Worm (Caenorhabditis elegans) whole organism, L4 larva: ENCODE results near the gene Y56A3A.28.

Experiments
- ceh-82 ChIP-seq: sonication (generic microtip); optimal IDR thresholded peaks from 2 replicates; lab custom pipeline; 2017; ENCODE audit warnings: missing biosample characterization, missing genetic modification characterization
- madf-5 ChIP-seq, 2 experiments: fragments of 200-800 bp; sonication (Bioruptor generic); IDR thresholded peaks; 2 replicates each; pipeline ENCODE4 v1.3.6; 2022; ENCODE audit warnings: missing compliant biosample characterization in 2 of 2, missing genetic modification characterization in 2 of 2
- nhr-25 ChIP-seq: sonication (generic microtip); optimal IDR thresholded peaks from 2 replicates; lab custom pipeline; 2017; ENCODE audit warnings: missing genetic modification characterization, mild to moderate bottlenecking, missing compliant biosample characterization, antibody characterized with exemption, moderate library complexity, borderline replicate concordance; ENCODE audit not compliant: insufficient read depth
- unc-39 ChIP-seq: sonication (generic microtip); optimal IDR thresholded peaks from 2 replicates; lab custom pipeline; 2017; ENCODE audit warnings: missing biosample characterization, missing genetic modification characterization
- unc-62 ChIP-seq, 3 experiments: fragments of 150-350 bp in 1 of 3; sonication (generic microtip); optimal IDR thresholded peaks in 2 of 3; peaks in 1 of 3; 1 replicate in 1 of 3; 2 replicates in 2 of 3; lab custom pipeline; 2014 to 2017; ENCODE audit warnings: missing biosample characterization in 3 of 3, missing genetic modification characterization in 3 of 3, missing genetic modification reagents in 3 of 3, missing genotype in 1 of 3

DNA sequence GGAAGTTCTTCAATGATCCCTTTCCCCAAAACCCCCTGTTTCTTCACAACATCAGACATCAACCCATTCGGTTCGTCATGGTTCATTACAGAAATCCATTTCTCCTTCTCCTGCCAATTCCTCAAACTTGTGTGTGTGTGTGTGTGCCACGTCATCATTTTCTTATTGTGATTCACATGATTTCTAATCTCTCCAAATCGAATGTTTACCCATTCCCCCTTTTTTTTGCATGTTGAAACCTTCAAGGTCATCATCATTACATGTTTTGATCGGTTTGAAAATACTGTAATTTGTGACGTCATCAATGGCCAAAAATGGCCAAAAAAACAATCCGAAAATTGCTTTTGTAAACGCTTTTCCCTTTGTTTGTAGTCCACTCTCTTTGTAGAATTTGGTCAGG is 38.6 kb upstream of the Y56A3A.28 start:
- TF ChIP-seq unc-62 (GFP tag; optimal IDR thresholded peaks at IDR 0.05 in 1 of 2; lab: Kevin White, UChicago) (no peak), unc-62 (tag; optimal IDR thresholded peaks at IDR 0.05; lab: Kevin White, UChicago) (no peak), ceh-82 (no peak), unc-39 (tag; lab: Kevin White, UChicago) (no peak), madf-5 (GFP tag; IDR thresholded peaks at IDR 0.05; lab: Robert Waterston, UW) (no peak), nhr-25 (no peak)
